Fruit fly (Drosophila melanogaster): ENCODE data around the gene Galt.

The Galt gene

DNA sequence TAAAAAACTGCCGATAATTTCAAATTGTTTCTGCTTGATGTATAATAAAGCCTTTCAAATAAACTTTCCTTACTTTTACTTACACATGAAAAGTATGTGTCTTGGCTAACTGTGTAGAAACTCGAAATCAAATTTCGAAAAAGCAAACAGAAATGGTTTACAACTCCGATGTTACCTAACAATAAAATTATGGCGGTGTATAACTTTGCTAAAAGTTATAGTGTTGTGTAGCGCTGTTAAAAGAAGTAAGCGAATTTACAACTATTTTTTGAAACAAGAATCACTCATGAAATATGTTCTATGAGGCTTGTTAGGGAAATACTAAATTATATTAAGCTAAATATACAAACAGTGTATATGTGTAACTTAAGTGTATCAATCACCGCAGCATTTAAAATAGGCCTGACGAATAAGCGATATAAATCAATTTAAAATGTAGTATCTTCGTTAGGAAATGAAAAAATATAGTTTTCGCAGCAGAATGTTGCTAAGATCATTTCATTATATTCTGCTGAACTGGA is 45.1 kb downstream of the Galt start, which contains the start of gene CG34345 (continued):
- TF ChIP-seq unpg (GFP tag; optimal IDR thresholded peaks at IDR 0.05) (no peak), br (optimal IDR thresholded peaks at IDR 0.05) (no peak), amos (GFP tag; IDR thresholded peaks at IDR 0.05; ENCODE audit: partially characterized antibody) (peak; percentile 59), CG1647 (GFP tag; optimal IDR thresholded peaks at IDR 0.05) (no peak), phol (tag; optimal IDR thresholded peaks at IDR 0.05) (peak; percentile 46), sisA (GFP tag; IDR thresholded peaks at IDR 0.05) (no peak), ATbp (GFP tag; optimal IDR thresholded peaks at IDR 0.05) (no peak), HLHmδ (GFP tag; optimal IDR thresholded peaks at IDR 0.05) (no peak), CG13296 (GFP tag; optimal IDR thresholded peaks at IDR 0.05) (no peak), slbo (GFP tag; IDR thresholded peaks at IDR 0.05) (peak; percentile 40; the same call in 1 of the 2 replicates), CG7987 (GFP tag; optimal IDR thresholded peaks at IDR 0.05) (no peak), HLH54F (GFP tag; optimal IDR thresholded peaks at IDR 0.05) (peak; percentile 13), hkb (optimal IDR thresholded peaks at IDR 0.05) (no peak), hkb (GFP tag; IDR thresholded peaks at IDR 0.05) (peak; percentile 18; the same call in 1 of the 2 replicates), fu2 (GFP tag; optimal IDR thresholded peaks at IDR 0.05) (no peak), unc-4 (GFP tag; IDR thresholded peaks at IDR 0.05; ENCODE audit: partially characterized antibody) (peak; percentile 61), HmgZ (tag; optimal IDR thresholded peaks at IDR 0.05) (peak; percentile 65), ro (GFP tag; IDR thresholded peaks at IDR 0.05) (no peak), gsb-n (tag; optimal IDR thresholded peaks at IDR 0.05) (no peak), CG4424 (GFP tag; optimal IDR thresholded peaks at IDR 0.05) (peak; percentile 6), CG6272 (GFP tag; IDR thresholded peaks at IDR 0.05) (no peak), pb (GFP tag; optimal IDR thresholded peaks at IDR 0.05) (no peak), CG3847 (GFP tag; IDR thresholded peaks at IDR 0.05) (peak; percentile 45), Hmr (GFP tag; optimal IDR thresholded peaks at IDR 0.05) (peak; percentile 51), luna (GFP tag; optimal IDR thresholded peaks at IDR 0.05) (no peak), CG15269 (tag; optimal IDR thresholded peaks at IDR 0.05) (no peak), CG13894 (tag; optimal IDR thresholded peaks at IDR 0.05) (no peak), dpn (GFP tag; optimal IDR thresholded peaks at IDR 0.05) (peak; percentile 8 to 48), CG6689 (GFP tag; IDR thresholded peaks at IDR 0.05) (no peak), Dp (GFP tag; optimal IDR thresholded peaks at IDR 0.05) (peak; percentile 55), inv (GFP tag; IDR thresholded peaks at IDR 0.05; ENCODE audit: partially characterized antibody) (0 out of 2 replicates have a peak, but pooled peaks have one; percentile 15), CkIIα-i1 (GFP tag; IDR thresholded peaks at IDR 0.05) (no peak), cg (GFP tag; optimal IDR thresholded peaks at IDR 0.05) (no peak), vnd (GFP tag; IDR thresholded peaks at IDR 0.05; ENCODE audit: partially characterized antibody) (no peak), usp (GFP tag; optimal IDR thresholded peaks at IDR 0.05) (no peak), zfh2 (GFP tag; optimal IDR thresholded peaks at IDR 0.05) (peak; percentile 26), CG2120 (GFP tag; optimal IDR thresholded peaks at IDR 0.05) (peak; percentile 50), CG30020 (tag; optimal IDR thresholded peaks at IDR 0.05) (no peak), Atf6 (GFP tag; IDR thresholded peaks at IDR 0.05) (no peak), CG9876 (GFP tag; optimal IDR thresholded peaks at IDR 0.05) (peak; percentile 5), CG1603 (tag; optimal IDR thresholded peaks at IDR 0.05) (peak; percentile 60), croc (GFP tag; conservative IDR thresholded peaks at IDR 0.05) (no peak), CG34376 (GFP tag; optimal IDR thresholded peaks at IDR 0.05) (no peak), CG14965 (GFP tag; optimal IDR thresholded peaks at IDR 0.05; ENCODE audit: borderline replicate concordance) (no peak), maf-S (GFP tag; optimal IDR thresholded peaks at IDR 0.05) (peak; percentile 6), BEAF-32 (GFP tag; optimal IDR thresholded peaks at IDR 0.05) (peak; percentile 10), CG18599 (GFP tag; optimal IDR thresholded peaks at IDR 0.05) (no peak), ssp (GFP tag; IDR thresholded peaks at IDR 0.05) (no peak), Dad (GFP tag; optimal IDR thresholded peaks at IDR 0.05) (no peak), Asciz (GFP tag; optimal IDR thresholded peaks at IDR 0.05) (no peak), al (GFP tag; IDR thresholded peaks at IDR 0.05) (no peak)

All from whole organism, embryonic.